Fruit fly (Drosophila melanogaster): ENCODE data around the gene UQCR-Q.

DNA sequence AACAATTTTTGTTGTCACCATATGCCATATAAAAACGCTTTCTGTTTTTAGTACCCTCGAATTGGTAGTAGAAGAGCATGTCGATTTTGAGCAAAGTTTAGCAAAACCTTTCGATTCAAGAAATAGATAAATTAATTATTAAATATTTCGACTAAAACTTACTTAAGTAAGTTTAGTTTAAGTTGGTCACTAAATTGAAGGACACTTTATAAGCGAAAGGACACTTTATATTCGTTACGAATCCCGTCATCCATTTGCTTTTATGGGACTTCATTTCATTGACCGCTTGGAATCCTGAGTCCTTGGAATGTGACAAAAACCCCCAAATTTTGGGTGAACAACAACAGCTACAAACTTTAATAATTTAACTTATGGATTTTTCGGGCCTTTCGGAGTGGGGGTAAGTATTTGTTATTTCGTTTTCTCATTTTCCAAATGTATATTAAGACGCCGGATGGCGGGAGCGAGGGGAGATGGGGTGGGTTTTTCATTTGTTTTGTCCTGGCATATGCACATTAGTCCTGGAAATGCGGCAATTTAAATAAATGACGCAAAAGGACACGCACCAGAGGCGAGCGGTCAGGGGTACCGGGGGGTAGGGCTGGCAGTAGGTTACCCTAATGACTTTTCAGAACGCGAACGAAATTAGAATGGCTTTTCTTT, 15.6 kb upstream of the UQCR-Q start:
- TF ChIP-seq tj (GFP tag; optimal IDR thresholded peaks at IDR 0.05) (no peak), Mnt (GFP tag; optimal IDR thresholded peaks at IDR 0.05) (no peak), cnc (optimal IDR thresholded peaks at IDR 0.05) (no peak), kay (GFP tag; ENCODE audit: borderline replicate concordance) (peak; percentile 55), ovo (GFP tag; optimal IDR thresholded peaks at IDR 0.05) (no peak), Clk (GFP tag; optimal IDR thresholded peaks at IDR 0.05) (no peak), toe (GFP tag; optimal IDR thresholded peaks at IDR 0.05) (no peak), pad (GFP tag; optimal IDR thresholded peaks at IDR 0.05) (no peak), Hr96 (GFP tag; optimal IDR thresholded peaks at IDR 0.05) (no peak), CG11617 (GFP tag; optimal IDR thresholded peaks at IDR 0.05) (no peak), CG5204 (GFP tag; optimal IDR thresholded peaks at IDR 0.05) (no peak)
